Worm (Caenorhabditis elegans) whole organism, young adult: ENCODE data around the gene K03B4.9.

Source experiments
- B0261.1 ChIP-seq: sonication (generic microtip); optimal IDR thresholded peaks from 2 replicates; lab custom pipeline; 2016; ENCODE audit warnings: mild to moderate bottlenecking, missing genetic modification characterization, moderate library complexity, missing compliant biosample characterization
- C06A6.2 ChIP-seq: fragments of 200-800 bp; sonication (Bioruptor generic); conservative IDR thresholded peaks from 2 replicates; pipeline ENCODE4 v1.3.6; 2022; ENCODE audit warnings: missing genetic modification characterization, missing compliant biosample characterization
- F22D6.2 ChIP-seq: sonication (generic microtip); optimal IDR thresholded peaks from 2 replicates; lab custom pipeline; 2016; ENCODE audit warnings: mild to moderate bottlenecking, missing genetic modification characterization, missing compliant biosample characterization
- F37B4.10 ChIP-seq: fragments of 200-800 bp; sonication (Bioruptor generic); IDR thresholded peaks from 2 replicates; pipeline ENCODE4 v1.3.6; 2022; ENCODE audit warnings: missing genetic modification characterization, missing compliant biosample characterization
- F57A8.1 ChIP-seq: fragments of 200-800 bp; sonication (Bioruptor generic); optimal IDR thresholded peaks from 2 replicates; lab custom pipeline; 2018; ENCODE audit warnings: mild to moderate bottlenecking, missing genetic modification characterization, moderate library complexity, missing compliant biosample characterization
- F57C9.4 ChIP-seq: sonication (generic microtip); optimal IDR thresholded peaks from 2 replicates; lab custom pipeline; 2017; ENCODE audit warnings: mild to moderate bottlenecking, missing genetic modification characterization, missing compliant biosample characterization
- K11D2.4 ChIP-seq: fragments of 200-800 bp; sonication (Bioruptor generic); IDR thresholded peaks from 2 replicates; pipeline ENCODE4 v1.3.6; 2022; ENCODE audit warnings: missing genetic modification reagents, missing genetic modification characterization, missing compliant biosample characterization
- T26A5.8 ChIP-seq: sonication (generic microtip); optimal IDR thresholded peaks from 2 replicates; lab custom pipeline; 2016; ENCODE audit warnings: missing genetic modification characterization, missing compliant biosample characterization
- Y53F4B.3 ChIP-seq: fragments of 200-800 bp; sonication (Bioruptor generic); IDR thresholded peaks from 2 replicates; pipeline ENCODE4 v1.3.6; 2022; ENCODE audit warnings: missing genetic modification reagents, missing genetic modification characterization, missing compliant biosample characterization
- Y79H2A.3 ChIP-seq: fragments of 200-800 bp; sonication (Bioruptor generic); conservative IDR thresholded peaks from 2 replicates; pipeline ENCODE4 v1.3.6; 2022; ENCODE audit warnings: missing genetic modification reagents, missing genetic modification characterization, missing compliant biosample characterization
- Y95B8A.8 ChIP-seq: fragments of 200-800 bp; sonication (Bioruptor generic); IDR thresholded peaks from 2 replicates; pipeline ENCODE4 v1.3.6; 2022; ENCODE audit warnings: missing genetic modification reagents, missing genetic modification characterization, missing compliant biosample characterization
- attf-3 ChIP-seq: fragments of 200-800 bp; sonication (Bioruptor generic); conservative IDR thresholded peaks from 2 replicates; pipeline ENCODE4 v1.3.6; 2022; ENCODE audit warnings: missing genetic modification reagents, missing genetic modification characterization, missing compliant biosample characterization
- ccch-3 ChIP-seq: fragments of 200-800 bp; sonication (Bioruptor generic); optimal IDR thresholded peaks from 2 replicates; lab custom pipeline; 2018; ENCODE audit warnings: mild to moderate bottlenecking, missing genetic modification characterization, missing compliant biosample characterization
- ceh-40 ChIP-seq: fragments of 200-800 bp; sonication (Bioruptor generic); IDR thresholded peaks from 2 replicates; pipeline ENCODE4 v1.3.6; 2022; ENCODE audit warnings: missing genetic modification characterization, missing compliant biosample characterization
- ceh-58 ChIP-seq: fragments of 200-800 bp; sonication (Bioruptor generic); IDR thresholded peaks from 2 replicates; pipeline ENCODE4 v1.3.6; 2022; ENCODE audit warnings: missing genetic modification characterization, missing compliant biosample characterization
- efl-1 ChIP-seq: fragments of 150-350 bp; optimal IDR thresholded peaks from 2 replicates; lab custom pipeline; 2014; ENCODE audit warnings: missing biosample characterization, missing genetic modification reagents, missing genetic modification characterization
- egrh-3 ChIP-seq: fragments of 200-800 bp; sonication (Bioruptor generic); IDR thresholded peaks from 2 replicates; pipeline ENCODE4 v1.3.6; 2022; ENCODE audit warnings: missing genetic modification reagents, missing genetic modification characterization, missing compliant biosample characterization
- ekl-4 ChIP-seq: fragments of 200-800 bp; sonication (Bioruptor generic); IDR thresholded peaks from 2 replicates; pipeline ENCODE4 v1.3.6; 2022; ENCODE audit warnings: missing genetic modification reagents, missing genetic modification characterization, missing compliant biosample characterization
- fkh-3 ChIP-seq: sonication (generic microtip); optimal IDR thresholded peaks from 2 replicates; lab custom pipeline; 2016; ENCODE audit warnings: mild to moderate bottlenecking, missing genetic modification characterization, missing compliant biosample characterization
- hlh-12 ChIP-seq: sonication (generic microtip); optimal IDR thresholded peaks from 2 replicates; lab custom pipeline; 2016; ENCODE audit warnings: missing genetic modification characterization, missing compliant biosample characterization
- hmg-20 ChIP-seq: fragments of 200-800 bp; sonication (Bioruptor generic); IDR thresholded peaks from 2 replicates; pipeline ENCODE4 v1.3.6; 2022; ENCODE audit warnings: missing genetic modification reagents, missing genetic modification characterization, missing compliant biosample characterization
- hsf-1 ChIP-seq: fragments of 200-800 bp; sonication (Bioruptor generic); IDR thresholded peaks from 2 replicates; pipeline ENCODE4 v1.3.6; 2022; ENCODE audit warnings: missing genetic modification reagents, missing genetic modification characterization, missing compliant biosample characterization
- lag-1 ChIP-seq: fragments of 200-800 bp; sonication (Bioruptor generic); IDR thresholded peaks from 2 replicates; pipeline ENCODE4 v1.3.6; 2022; ENCODE audit warnings: missing genetic modification reagents, missing genetic modification characterization, missing compliant biosample characterization
- let-607 ChIP-seq, 2 experiments: fragments of 200-800 bp in 1 of 2; sonication (Bioruptor generic) in 1 of 2; sonication (generic microtip) in 1 of 2; optimal IDR thresholded peaks; 2 replicates each; lab custom pipeline; 2016 to 2018; ENCODE audit warnings: mild to moderate bottlenecking in 2 of 2, missing compliant biosample characterization in 2 of 2, missing genetic modification characterization in 2 of 2, moderate library complexity in 2 of 2, missing genotype in 1 of 2
- lin-26 ChIP-seq: fragments of 200-800 bp; sonication (Bioruptor generic); IDR thresholded peaks from 2 replicates; pipeline ENCODE4 v1.3.6; 2022; ENCODE audit warnings: missing genetic modification reagents, missing genetic modification characterization, missing compliant biosample characterization
- mes-4 ChIP-seq: sonication (generic microtip); optimal IDR thresholded peaks from 2 replicates; lab custom pipeline; 2016; ENCODE audit warnings: missing genotype, missing genetic modification characterization, missing compliant biosample characterization
- nfya-1 ChIP-seq: sonication (generic microtip); optimal IDR thresholded peaks from 2 replicates; lab custom pipeline; 2017; ENCODE audit warnings: antibody characterized with exemption, missing compliant biosample characterization, missing genetic modification characterization, borderline replicate concordance; ENCODE audit not compliant: insufficient read depth
- nhr-27 ChIP-seq: fragments of 200-800 bp; sonication (Bioruptor generic); optimal IDR thresholded peaks from 2 replicates; lab custom pipeline; 2018; ENCODE audit warnings: mild to moderate bottlenecking, missing genetic modification characterization, moderate library complexity, missing compliant biosample characterization
- nhr-80 ChIP-seq: sonication (generic microtip); optimal IDR thresholded peaks from 2 replicates; lab custom pipeline; 2016; ENCODE audit warnings: missing genetic modification characterization, missing compliant biosample characterization
- rcor-1 ChIP-seq: fragments of 200-800 bp; sonication (Bioruptor generic); IDR thresholded peaks from 2 replicates; pipeline ENCODE4 v1.3.6; 2022; ENCODE audit warnings: missing genetic modification reagents, missing genetic modification characterization, missing compliant biosample characterization
- snpc-1.3 ChIP-seq: sonication (generic microtip); optimal IDR thresholded peaks from 2 replicates; lab custom pipeline; 2017; ENCODE audit warnings: missing genetic modification characterization, mild to moderate bottlenecking, missing compliant biosample characterization, antibody characterized with exemption, moderate library complexity, missing genotype, missing genetic modification reagents; ENCODE audit not compliant: insufficient read depth
- snpc-3.4 ChIP-seq: sonication (generic microtip); optimal IDR thresholded peaks from 2 replicates; lab custom pipeline; 2017; ENCODE audit warnings: missing genetic modification characterization, mild to moderate bottlenecking, missing compliant biosample characterization, antibody characterized with exemption, moderate library complexity, missing genotype, missing genetic modification reagents
- tlf-1 ChIP-seq: fragments of 200-800 bp; sonication (Bioruptor generic); optimal IDR thresholded peaks from 2 replicates; lab custom pipeline; 2018; ENCODE audit warnings: mild to moderate bottlenecking, missing genetic modification characterization, missing compliant biosample characterization
- ztf-22 ChIP-seq: fragments of 200-800 bp; sonication (Bioruptor generic); optimal IDR thresholded peaks from 2 replicates; lab custom pipeline; 2018; ENCODE audit warnings: mild to moderate bottlenecking, missing genetic modification characterization, moderate library complexity, missing compliant biosample characterization
- ztf-25 ChIP-seq: fragments of 200-800 bp; sonication (Bioruptor generic); IDR thresholded peaks from 2 replicates; pipeline ENCODE4 v1.3.6; 2022; ENCODE audit warnings: missing genetic modification reagents, missing genetic modification characterization, missing compliant biosample characterization

The K03B4.9 gene

DNA sequence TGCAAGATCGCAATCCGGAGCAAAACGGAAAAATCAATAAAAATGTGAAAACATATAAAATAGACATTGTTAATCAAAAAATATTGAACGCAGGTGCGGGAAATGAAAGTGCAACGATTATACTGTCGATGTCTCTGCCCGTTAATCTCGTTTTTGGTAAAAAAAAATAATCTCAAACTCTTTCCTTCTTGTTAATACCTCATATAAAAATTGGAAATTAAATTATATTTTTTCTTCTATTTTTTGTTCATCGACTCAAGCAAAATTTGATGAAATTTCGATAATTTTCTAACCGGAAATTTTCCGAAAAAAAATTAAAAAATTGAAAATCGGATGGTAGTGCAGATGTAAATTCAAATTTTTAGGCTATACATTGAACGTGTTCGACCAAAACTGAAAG, at the start of gene K03B4.9:
Gene K03B4.9 (minus strand): TSS at position 101 of the 400 bp plus-strand sequence.
- TF ChIP-seq let-607 (tag; optimal IDR thresholded peaks at IDR 0.05; lab: Kevin White, UChicago) (no peak), Y53F4B.3 (no peak), snpc-1.3 (tag; lab: Kevin White, UChicago) (no peak), nfya-1 (tag; lab: Kevin White, UChicago) (no peak), snpc-3.4 (tag; lab: Kevin White, UChicago) (no peak), T26A5.8 (tag; lab: Kevin White, UChicago) (no peak), ceh-58 (no peak), tlf-1 (GFP tag; lab: Kevin White, UChicago) (no peak), egrh-3 (GFP tag; lab: Robert Waterston, UW) (no peak), ztf-25 (GFP tag; lab: Robert Waterston, UW) (no peak), K11D2.4 (GFP tag; lab: Robert Waterston, UW) (no peak), nhr-27 (tag; lab: Kevin White, UChicago) (no peak), nhr-80 (tag; lab: Kevin White, UChicago) (no peak), C06A6.2 (GFP tag; lab: Robert Waterston, UW) (no peak), F22D6.2 (tag; lab: Kevin White, UChicago) (no peak)

DNA sequence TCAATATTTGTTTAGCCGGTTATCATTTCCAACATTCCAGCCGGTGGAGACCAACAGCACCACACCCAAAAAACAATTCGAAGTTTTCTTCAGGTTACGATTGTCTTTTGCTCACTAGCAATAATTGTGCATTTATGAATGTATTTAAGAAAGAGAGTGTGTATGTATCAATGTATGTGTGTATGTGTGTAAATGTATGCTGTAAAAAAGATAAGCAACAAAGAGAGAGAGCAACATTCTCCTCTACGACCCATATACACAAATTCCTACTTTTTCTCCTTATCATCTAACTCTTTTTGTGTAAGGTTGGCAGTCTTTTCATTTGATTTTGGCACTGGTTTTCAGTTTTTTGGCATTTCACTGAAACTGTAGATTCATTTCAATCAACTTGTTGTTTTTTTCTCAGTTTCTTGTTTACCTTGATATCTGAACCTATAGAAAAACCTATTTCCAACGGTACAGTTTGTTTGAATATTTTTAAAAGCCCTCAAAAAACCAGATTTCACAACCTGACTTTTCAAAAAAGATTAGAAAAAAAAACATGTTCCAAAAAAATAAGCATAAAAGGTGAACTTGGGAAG, 48.6 kb upstream of the K03B4.9 start:
- peak; percentile 72 for TF ChIP-seq nhr-80 (tag; lab: Kevin White, UChicago)
- TF ChIP-seq ccch-3 (GFP tag; lab: Kevin White, UChicago) = no peak
- TF ChIP-seq fkh-3 = no peak
- TF ChIP-seq, all 124 proteins: peak for 1

DNA sequence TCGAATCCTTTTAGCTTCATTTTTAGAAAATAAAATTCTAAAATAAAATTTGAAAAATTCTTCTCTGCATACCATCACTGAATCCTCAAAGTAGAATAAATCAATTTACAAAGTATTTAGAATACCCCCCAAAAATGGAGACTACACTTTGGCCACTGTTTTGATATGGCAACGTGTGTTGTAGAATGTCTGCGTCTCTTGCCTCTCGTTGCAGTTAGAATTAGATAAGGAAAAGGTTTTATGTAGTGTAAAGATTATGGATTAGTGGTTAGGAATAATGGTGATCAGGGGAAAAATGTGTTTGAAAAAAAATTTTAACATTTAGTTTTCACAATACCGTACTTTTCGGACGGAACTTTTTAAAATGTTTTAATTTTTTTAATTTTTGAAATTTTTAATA, 47.6 kb upstream of the K03B4.9 start, which contains the start of gene prx-6:
Gene prx-6 (minus strand): TSS at position 129 of the 400 bp plus-strand sequence.
- peak; percentile 39 for TF ChIP-seq nhr-80 (tag; lab: Kevin White, UChicago)
- TF ChIP-seq hlh-12 = no peak

DNA sequence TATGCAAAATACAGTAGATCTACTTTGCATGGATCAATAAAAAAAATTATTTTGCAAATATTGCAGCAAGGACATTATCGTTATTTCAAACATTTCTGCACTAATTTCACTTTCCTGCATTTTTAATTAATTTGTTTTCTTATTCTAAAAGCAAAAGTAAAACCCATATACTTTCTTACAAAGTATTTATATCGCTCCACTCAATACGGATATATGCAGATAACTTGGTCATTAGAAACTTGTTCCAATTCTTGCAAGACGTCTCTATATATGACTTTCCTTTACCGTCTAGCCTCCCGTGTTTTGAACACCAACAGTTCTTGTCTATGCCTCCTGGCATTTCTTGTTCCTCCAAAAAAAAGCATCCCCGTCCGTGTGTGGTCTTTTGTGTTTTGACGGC, 38.1 kb upstream of the K03B4.9 start, which contains the start of gene oac-24:
Gene oac-24 (plus strand): TSS at position 301 of the 400 bp plus-strand sequence.
- no peak for TF ChIP-seq lag-1 (GFP tag; lab: Robert Waterston, UW)
- no peak for TF ChIP-seq ztf-25 (GFP tag; lab: Robert Waterston, UW)
- no peak for TF ChIP-seq rcor-1 (GFP tag; lab: Robert Waterston, UW)
- TF ChIP-seq Y95B8A.8 (GFP tag; lab: Robert Waterston, UW) = no peak
- no peak for TF ChIP-seq attf-3 (GFP tag; lab: Robert Waterston, UW)
- TF ChIP-seq F57C9.4 = no peak
- TF ChIP-seq lin-26 (GFP tag; lab: Robert Waterston, UW) = no peak
- no peak for TF ChIP-seq F37B4.10
- no peak for TF ChIP-seq ztf-22
- no peak for TF ChIP-seq ceh-40 (GFP tag; lab: Robert Waterston, UW)
- no peak for TF ChIP-seq B0261.1 (tag; lab: Kevin White, UChicago)
- TF ChIP-seq hsf-1 (GFP tag; lab: Robert Waterston, UW) = no peak
- TF ChIP-seq hmg-20 (GFP tag; lab: Robert Waterston, UW) = no peak
- no peak for TF ChIP-seq F57A8.1 (GFP tag; lab: Kevin White, UChicago)

- TF ChIP-seq Y79H2A.3 (GFP tag; lab: Robert Waterston, UW) (no peak), mes-4 (no peak), ekl-4 (GFP tag; lab: Robert Waterston, UW) (no peak), efl-1 (GFP tag; lab: Kevin White, UChicago) (no peak), ccch-3 (GFP tag; lab: Kevin White, UChicago) (no peak)
- TF ChIP-seq, all 124 proteins: peak for 0
Observed at ce11 chrV:4707646-4708045, 35.3 kb upstream of the K03B4.9 start.
